Worm (Caenorhabditis elegans) whole organism, L3 larva: Measurements from ENCODE around the gene mps-1.
A peak's percentile ranks its signal among the peaks of the same experiment; 100 is the strongest.

ENCODE experiments used
- ama-1 ChIP-seq: fragments of 150-350 bp; optimal IDR thresholded peaks from 2 replicates; lab custom pipeline; 2018
- ceh-28 ChIP-seq: fragments of 150-350 bp; optimal IDR thresholded peaks from 2 replicates; lab custom pipeline; 2014; ENCODE audit warnings: missing biosample characterization, missing genetic modification reagents, missing genetic modification characterization
- egl-5 ChIP-seq: fragments of 150-350 bp; optimal IDR thresholded peaks from 2 replicates; lab custom pipeline; 2017; ENCODE audit warnings: missing biosample characterization, missing genetic modification reagents, missing genetic modification characterization, inconsistent platforms
- elt-1 ChIP-seq: fragments of 150-350 bp; optimal IDR thresholded peaks from 2 replicates; lab custom pipeline; 2014; ENCODE audit warnings: missing biosample characterization, missing genetic modification characterization
- elt-2 ChIP-seq: sonication (generic microtip); optimal IDR thresholded peaks from 2 replicates; lab custom pipeline; 2016; ENCODE audit warnings: missing genetic modification reagents, mild to moderate bottlenecking, missing genetic modification characterization, missing compliant biosample characterization
- fkh-10 ChIP-seq: sonication (generic microtip); optimal IDR thresholded peaks from 2 replicates; lab custom pipeline; 2017; ENCODE audit warnings: missing biosample characterization, missing genetic modification reagents, missing genetic modification characterization
- fkh-2 ChIP-seq: fragments of 150-350 bp; optimal IDR thresholded peaks from 2 replicates; lab custom pipeline; 2014; ENCODE audit warnings: missing biosample characterization, missing genetic modification reagents, missing genetic modification characterization
- lsy-12 ChIP-seq: sonication (generic microtip); optimal IDR thresholded peaks from 2 replicates; lab custom pipeline; 2016; ENCODE audit warnings: mild to moderate bottlenecking, missing genetic modification characterization, missing compliant biosample characterization
- nhr-11 ChIP-seq: fragments of 150-350 bp; optimal IDR thresholded peaks from 2 replicates; lab custom pipeline; 2014; ENCODE audit warnings: missing biosample characterization, missing genetic modification characterization
- nhr-23 ChIP-seq: fragments of 150-350 bp; optimal IDR thresholded peaks from 2 replicates; lab custom pipeline; 2014; ENCODE audit warnings: missing biosample characterization, missing genetic modification reagents, missing genetic modification characterization
- nhr-43 ChIP-seq: sonication (generic microtip); optimal IDR thresholded peaks from 2 replicates; lab custom pipeline; 2016; ENCODE audit warnings: mild to moderate bottlenecking, missing genetic modification characterization, missing compliant biosample characterization; ENCODE audit not compliant: poor library complexity, severe bottlenecking
- nhr-67 ChIP-seq: fragments of 150-350 bp; optimal IDR thresholded peaks from 2 replicates; lab custom pipeline; 2014; ENCODE audit warnings: missing biosample characterization, missing genetic modification characterization
- nhr-77 ChIP-seq: fragments of 150-350 bp; optimal IDR thresholded peaks from 2 replicates; lab custom pipeline; 2014; ENCODE audit warnings: missing biosample characterization, missing genetic modification characterization
- pha-4 ChIP-seq: fragments of 150-350 bp; optimal IDR thresholded peaks from 2 replicates; lab custom pipeline; 2014; ENCODE audit warnings: missing biosample characterization, missing genetic modification reagents, missing genetic modification characterization
- pqm-1 ChIP-seq: fragments of 150-350 bp; optimal IDR thresholded peaks from 2 replicates; lab custom pipeline; 2017; ENCODE audit warnings: missing biosample characterization, missing genetic modification characterization, inconsistent platforms
- sea-2 ChIP-seq: fragments of 150-350 bp; sonication (generic microtip); optimal IDR thresholded peaks from 4 replicates; lab custom pipeline; 2014; ENCODE audit warnings: missing biosample characterization, missing genetic modification reagents, missing genetic modification characterization
- skn-1 ChIP-seq: fragments of 150-350 bp; optimal IDR thresholded peaks from 2 replicates; lab custom pipeline; 2014; ENCODE audit warnings: missing biosample characterization, missing genetic modification characterization
- unc-39 ChIP-seq: sonication (generic microtip); optimal IDR thresholded peaks from 4 replicates; lab custom pipeline; 2017; ENCODE audit warnings: missing biosample characterization, missing genetic modification characterization
- zag-1 ChIP-seq: fragments of 150-350 bp; optimal IDR thresholded peaks from 2 replicates; lab custom pipeline; 2014; ENCODE audit warnings: missing biosample characterization, missing genetic modification characterization

mps-1 gene

DNA sequence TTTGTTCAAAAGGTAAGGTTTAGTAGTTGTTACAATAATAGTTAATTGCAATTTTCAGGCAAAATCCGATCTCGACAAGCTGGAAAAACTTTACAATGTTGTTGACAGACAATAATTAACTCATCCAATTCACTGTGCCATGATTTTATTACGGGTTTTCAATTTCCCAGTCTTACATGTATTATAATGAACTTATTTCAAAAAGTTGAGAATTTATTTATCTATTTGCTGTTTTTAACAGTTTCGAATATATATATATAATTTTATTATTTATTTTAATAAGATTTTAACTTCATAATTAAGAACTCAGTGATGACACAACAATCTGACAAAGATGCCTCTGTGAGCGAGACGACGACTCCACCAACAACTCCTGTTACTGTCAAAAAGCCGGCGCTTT is 48.1 kb downstream of the mps-1 start, which contains the start of gene lelo-1:
Gene lelo-1, plus strand, starts transcription at position 301 of the 400 bp plus-strand sequence.
- TF ChIP-seq nhr-11 (tag; lab: Kevin White, UChicago), result no peak
- TF ChIP-seq nhr-43 (tag; lab: Kevin White, UChicago), result no peak
- TF ChIP-seq nhr-23, result no peak
- TF ChIP-seq ama-1 (lab: Kevin White, UChicago), result no peak
- TF ChIP-seq sea-2, result no peak
- TF ChIP-seq nhr-77 (tag; lab: Kevin White, UChicago), result no peak
- no peak for TF ChIP-seq egl-5 (tag; lab: Kevin White, UChicago)

- TF ChIP-seq pha-4 (no peak), fkh-10 (GFP tag; lab: Kevin White, UChicago) (no peak), ceh-28 (tag; lab: Kevin White, UChicago) (no peak), skn-1 (tag; lab: Kevin White, UChicago) (no peak), fkh-2 (tag; lab: Kevin White, UChicago) (no peak), lsy-12 (tag; lab: Kevin White, UChicago) (no peak), nhr-67 (no peak), pqm-1 (tag; lab: Kevin White, UChicago) (no peak), unc-39 (no peak), nhr-23 (no peak), elt-1 (tag; lab: Kevin White, UChicago) (no peak)
Measured at ce11 chrII:6245199-6245702, 48.9 kb downstream of the mps-1 start, which contains the start of gene blos-4. Gene blos-4, plus strand, starts transcription at chrII:6245249.

DNA sequence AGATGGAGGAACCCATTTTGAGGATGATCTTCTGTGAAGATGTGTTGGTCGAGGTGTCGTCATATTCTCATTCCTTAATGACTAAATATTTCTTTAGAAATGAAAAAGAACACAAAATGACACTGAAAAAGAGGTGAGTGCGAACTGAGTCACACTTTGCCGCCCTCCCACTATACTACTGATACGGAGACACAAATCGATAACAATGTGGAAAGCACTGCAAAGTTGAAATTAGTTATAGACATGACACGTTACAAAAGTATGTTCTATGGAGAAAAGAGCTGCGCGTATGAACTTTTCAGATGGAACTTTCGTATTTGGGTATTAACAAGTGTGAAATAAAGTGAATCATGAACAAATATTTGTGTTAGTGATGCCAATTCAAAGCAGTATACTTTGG is 50.0 kb downstream of the mps-1 start, which contains the start of gene tat-4:
Gene tat-4, minus strand, starts transcription at position 117 of the 400 bp plus-strand sequence.
- TF ChIP-seq pqm-1 (tag; lab: Kevin White, UChicago) (peak; percentile 69), elt-2 (peak; percentile 49), zag-1 (tag; lab: Kevin White, UChicago) (no peak), ama-1 (lab: Kevin White, UChicago) (no peak)
